Fruit fly (Drosophila melanogaster): ENCODE data around the gene Plp.
A peak's percentile ranks its signal among the peaks of the same experiment; 100 is the strongest.

The Plp gene

DNA sequence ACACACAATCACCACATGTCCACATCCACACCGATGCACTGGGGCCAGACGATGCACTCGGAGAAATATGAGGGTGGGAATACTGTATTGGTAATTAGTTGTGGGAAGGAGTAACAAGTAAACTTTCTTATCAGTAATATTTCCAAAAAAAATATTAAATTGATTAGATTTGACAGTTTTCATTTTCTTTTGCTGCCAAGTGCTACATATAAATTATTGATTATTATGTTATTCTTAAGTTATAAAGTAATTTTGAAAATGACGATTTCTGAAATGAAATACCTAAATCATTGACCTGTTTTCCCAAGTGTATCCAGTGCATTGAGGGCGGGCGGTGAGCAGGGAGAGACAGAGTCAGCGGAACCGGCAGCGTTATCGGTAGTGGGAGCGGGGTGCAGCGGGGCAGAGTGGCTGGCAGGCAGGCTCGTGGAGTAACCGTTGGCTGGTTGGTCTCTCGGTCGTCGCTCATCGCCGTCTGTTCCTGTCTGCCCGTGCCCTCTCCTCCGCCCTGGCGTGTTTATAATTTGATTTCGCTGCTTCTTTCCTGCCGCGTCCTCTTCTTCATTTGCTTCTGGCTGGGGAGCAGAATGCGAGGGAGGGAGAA is 13.4 kb upstream of the Plp start (continued):
- no peak for TF ChIP-seq prd (optimal IDR thresholded peaks at IDR 0.05)
- TF ChIP-seq prd (GFP tag; IDR thresholded peaks at IDR 0.05): peak; percentile 58; the same call in 1 of the 3 replicates
- TF ChIP-seq fd96Cb (tag; optimal IDR thresholded peaks at IDR 0.05): peak; percentile 65
- TF ChIP-seq gfzf (GFP tag; optimal IDR thresholded peaks at IDR 0.05): no peak
- no peak for TF ChIP-seq CG14014 (GFP tag; IDR thresholded peaks at IDR 0.05)
- TF ChIP-seq CG7556 (GFP tag; optimal IDR thresholded peaks at IDR 0.05): peak; percentile 83
- TF ChIP-seq CG1602 (GFP tag; optimal IDR thresholded peaks at IDR 0.05): peak; percentile 43
- no peak for TF ChIP-seq nerfin-2 (GFP tag; IDR thresholded peaks at IDR 0.05; ENCODE audit: partially characterized antibody)
- TF ChIP-seq az2 (GFP tag; optimal IDR thresholded peaks at IDR 0.05): peak; percentile 39
- no peak for TF ChIP-seq CG18011 (GFP tag; optimal IDR thresholded peaks at IDR 0.05)
- no peak for TF ChIP-seq bbx (GFP tag; IDR thresholded peaks at IDR 0.05; ENCODE audit: partially characterized antibody)
- TF ChIP-seq sim (GFP tag; IDR thresholded peaks at IDR 0.05): no peak
- TF ChIP-seq CG8944 (GFP tag; optimal IDR thresholded peaks at IDR 0.05): no peak
- peak; percentile 60 for TF ChIP-seq CoRest (tag; optimal IDR thresholded peaks at IDR 0.05)
- no peak for TF ChIP-seq CG14050 (GFP tag; IDR thresholded peaks at IDR 0.05)
- TF ChIP-seq Awh (GFP tag; IDR thresholded peaks at IDR 0.05): no peak
- peak; percentile 13 for TF ChIP-seq CG30020 (tag; optimal IDR thresholded peaks at IDR 0.05)
- no peak for TF ChIP-seq CG12071 (GFP tag; optimal IDR thresholded peaks at IDR 0.05)
- TF ChIP-seq CG10431 (GFP tag; optimal IDR thresholded peaks at IDR 0.05): no peak
- TF ChIP-seq cato (GFP tag; optimal IDR thresholded peaks at IDR 0.05; ENCODE audit: borderline replicate concordance): no peak
- no peak for TF ChIP-seq CG12942 (GFP tag; optimal IDR thresholded peaks at IDR 0.05)
- TF ChIP-seq Dbx (GFP tag; IDR thresholded peaks at IDR 0.05): no peak
- TF ChIP-seq Fer1 (GFP tag; optimal IDR thresholded peaks at IDR 0.05): no peak
- peak; percentile 28 for TF ChIP-seq CG5245 (GFP tag; optimal IDR thresholded peaks at IDR 0.05)
- TF ChIP-seq CG10366 (GFP tag; IDR thresholded peaks at IDR 0.05): peak; percentile 9; the same call in 1 of the 2 replicates
- no peak for TF ChIP-seq ftz-f1 (GFP tag; optimal IDR thresholded peaks at IDR 0.05)
- TF ChIP-seq Hmr (GFP tag; optimal IDR thresholded peaks at IDR 0.05): peak; percentile 52
- peak; percentile 83 for TF ChIP-seq CG2712 (tag; optimal IDR thresholded peaks at IDR 0.05)
- peak; percentile 49 for TF ChIP-seq grau (tag; optimal IDR thresholded peaks at IDR 0.05)
- no peak for TF ChIP-seq pum (GFP tag; optimal IDR thresholded peaks at IDR 0.05)
- TF ChIP-seq HHEX (GFP tag; optimal IDR thresholded peaks at IDR 0.05): no peak
- no peak for TF ChIP-seq Optix (GFP tag; IDR thresholded peaks at IDR 0.05)
- no peak for TF ChIP-seq Kr (GFP tag; optimal IDR thresholded peaks at IDR 0.05)
- TF ChIP-seq Six4 (GFP tag; optimal IDR thresholded peaks at IDR 0.05): peak; percentile 47
- peak; percentile 76 for TF ChIP-seq zf30C (GFP tag; optimal IDR thresholded peaks at IDR 0.05)
- TF ChIP-seq abd-A (tag; optimal IDR thresholded peaks at IDR 0.05): no peak
- peak; percentile 52 for TF ChIP-seq Asciz (GFP tag; optimal IDR thresholded peaks at IDR 0.05)
- peak; percentile 31; the same call in 1 of the 2 replicates for TF ChIP-seq CG6689 (GFP tag; IDR thresholded peaks at IDR 0.05)
- peak; percentile 76 for TF ChIP-seq CG17829 (tag; optimal IDR thresholded peaks at IDR 0.05)
- TF ChIP-seq CG14710 (tag; optimal IDR thresholded peaks at IDR 0.05): peak; percentile 74
- TF ChIP-seq CG11560 (tag; IDR thresholded peaks at IDR 0.05): 0 out of 3 replicates have a peak, but pooled peaks have one; percentile 10
- TF ChIP-seq sisA (GFP tag; IDR thresholded peaks at IDR 0.05): peak; percentile 41; the same call in 1 of the 2 replicates
- TF ChIP-seq gcm (GFP tag; optimal IDR thresholded peaks at IDR 0.05): no peak
- TF ChIP-seq Hsf (GFP tag; optimal IDR thresholded peaks at IDR 0.05): peak; percentile 10
- no peak for TF ChIP-seq emc (GFP tag; optimal IDR thresholded peaks at IDR 0.05)
- no peak for TF ChIP-seq gt (GFP tag; IDR thresholded peaks at IDR 0.05)
- peak; percentile 80 for TF ChIP-seq CG10979 (tag; optimal IDR thresholded peaks at IDR 0.05)
- TF ChIP-seq Fer3 (tag; optimal IDR thresholded peaks at IDR 0.05): no peak
- TF ChIP-seq ci (GFP tag; IDR thresholded peaks at IDR 0.05): peak; percentile 36; the same call in 1 of the 3 replicates
- peak; percentile 27; the same call in 1 of the 2 replicates for TF ChIP-seq onecut (GFP tag; IDR thresholded peaks at IDR 0.05)

Data from whole organism, embryonic.